Fruit fly (Drosophila melanogaster) whole organism, wandering third instar larva: ENCODE results near the gene Gale.

Experiments
- Abd-B ChIP-seq: fragments of >200 bp; optimal IDR thresholded peaks from 2 replicates; lab custom pipeline; 2017; ENCODE audit warnings: missing biosample characterization, missing genetic modification characterization
- Dfd ChIP-seq: fragments of >200 bp; optimal IDR thresholded peaks from 2 replicates; lab custom pipeline; 2017; ENCODE audit warnings: missing biosample characterization, missing genetic modification characterization
- Dif ChIP-seq: fragments of 200-275, 200-300 bp; sonication (Bioruptor generic); optimal IDR thresholded peaks from 2 replicates; lab custom pipeline; 2018; ENCODE audit warnings: missing biosample characterization, missing genetic modification characterization; ENCODE audit not compliant: partially characterized antibody
- GATAd ChIP-seq: sonication (Bioruptor generic); optimal IDR thresholded peaks from 2 replicates; lab custom pipeline; 2016; ENCODE audit warnings: missing biosample characterization, missing genetic modification characterization
- N ChIP-seq: fragments of >200 bp; optimal IDR thresholded peaks from 2 replicates; lab custom pipeline; 2018; ENCODE audit warnings: missing biosample characterization, missing external identifiers, missing genetic modification characterization
- Sp1 ChIP-seq: fragments of 200-800 bp; sonication (Bioruptor generic); optimal IDR thresholded peaks from 3 replicates; lab custom pipeline; 2019; ENCODE audit warnings: missing biosample characterization, mild to moderate bottlenecking, missing genetic modification characterization, moderate library complexity
- psq ChIP-seq: fragments of 200-800 bp; sonication (Bioruptor generic); optimal IDR thresholded peaks from 3 replicates; lab custom pipeline; 2017; ENCODE audit warnings: missing biosample characterization, mild to moderate bottlenecking, missing genetic modification characterization, moderate library complexity
- rgr ChIP-seq: fragments of 200-800 bp; sonication (Bioruptor generic); optimal IDR thresholded peaks from 3 replicates; lab custom pipeline; 2016; ENCODE audit warnings: missing biosample characterization, mild to moderate bottlenecking, missing genetic modification characterization
- sage ChIP-seq: fragments of 200-800 bp; sonication (Bioruptor generic); optimal IDR thresholded peaks from 2 replicates; lab custom pipeline; 2016; ENCODE audit warnings: missing biosample characterization, mild to moderate bottlenecking, missing genetic modification characterization
- usp ChIP-seq: fragments of >200 bp; optimal IDR thresholded peaks from 2 replicates; lab custom pipeline; 2017; ENCODE audit warnings: missing biosample characterization, missing genetic modification characterization

- TF ChIP-seq Dfd = no peak
- TF ChIP-seq sage (GFP tag; lab: Kevin White, UChicago) = no peak
- no peak for TF ChIP-seq Sp1 (GFP tag; lab: Kevin White, UChicago)
- no peak for TF ChIP-seq psq (GFP tag; lab: Kevin White, UChicago)
- no peak for TF ChIP-seq Abd-B (GFP tag; lab: Kevin White, UChicago)
- TF ChIP-seq N = no peak
- no peak for TF ChIP-seq GATAd (GFP tag; lab: Kevin White, UChicago)
- no peak for TF ChIP-seq usp (GFP tag; lab: Kevin White, UChicago)
- no peak for TF ChIP-seq rgr
- no peak for TF ChIP-seq Dif
These were observed 45.2 kb upstream of the Gale start for dm6 chr3L:603188-603587.
